Fruit fly (Drosophila melanogaster): Measurements from ENCODE around the gene CG10864.
A peak's percentile ranks its signal among the peaks of the same experiment; 100 is the strongest.

CG10864 gene

dm6 chr3R:18398954-18399697, 12.3 kb downstream of the CG10864 start, which contains the start of gene Vha100-2 (continued):
- TF ChIP-seq H15 (GFP tag; IDR thresholded peaks at IDR 0.05) (no peak), Dip2 (GFP tag; IDR thresholded peaks at IDR 0.05) (no peak), GATAe (GFP tag; conservative IDR thresholded peaks at IDR 0.05) (0 out of 2 replicates have a peak, but pooled peaks have one; percentile 18), Poxn (GFP tag; IDR thresholded peaks at IDR 0.05) (no peak), CG8765 (GFP tag; IDR thresholded peaks at IDR 0.05) (no peak), CG9727 (GFP tag; optimal IDR thresholded peaks at IDR 0.05) (peak; percentile 16), Camta (GFP tag; optimal IDR thresholded peaks at IDR 0.05) (no peak), zfh2 (GFP tag; optimal IDR thresholded peaks at IDR 0.05) (no peak), CG17912 (GFP tag; optimal IDR thresholded peaks at IDR 0.05) (no peak), emc (GFP tag; optimal IDR thresholded peaks at IDR 0.05) (no peak), CG6175 (GFP tag; IDR thresholded peaks at IDR 0.05) (peak; percentile 44; the same call in 1 of the 3 replicates), CG7271 (tag; optimal IDR thresholded peaks at IDR 0.05) (no peak), NFAT (GFP tag; IDR thresholded peaks at IDR 0.05) (peak; percentile 70), CG12155 (GFP tag; optimal IDR thresholded peaks at IDR 0.05) (peak; percentile 94), CG13296 (GFP tag; optimal IDR thresholded peaks at IDR 0.05) (peak; percentile 56), CG34422 (GFP tag; IDR thresholded peaks at IDR 0.05) (peak; percentile 42; the same call in 2 of the 3 replicates), Ada2b (GFP tag; IDR thresholded peaks at IDR 0.05) (no peak), Abd-B (GFP tag; optimal IDR thresholded peaks at IDR 0.05) (peak; percentile 16), Hr78 (GFP tag; optimal IDR thresholded peaks at IDR 0.05) (peak in 1 of 2 experiments; percentile 29), esg (GFP tag; conservative IDR thresholded peaks at IDR 0.05) (no peak), CG14965 (GFP tag; optimal IDR thresholded peaks at IDR 0.05; ENCODE audit: borderline replicate concordance) (no peak), bcd (GFP tag; optimal IDR thresholded peaks at IDR 0.05) (peak; percentile 30), CG12219 (GFP tag; optimal IDR thresholded peaks at IDR 0.05) (peak; percentile 1), zen (tag; optimal IDR thresholded peaks at IDR 0.05) (no peak), CG32772 (GFP tag; IDR thresholded peaks at IDR 0.05) (0 out of 2 replicates have a peak, but pooled peaks have one; percentile 14), wek (GFP tag; optimal IDR thresholded peaks at IDR 0.05) (peak; percentile 91), tio (GFP tag; optimal IDR thresholded peaks at IDR 0.05) (no peak), Chrac-16 (GFP tag; optimal IDR thresholded peaks at IDR 0.05) (no peak), ind (GFP tag; optimal IDR thresholded peaks at IDR 0.05) (peak; percentile 51), Hand (GFP tag; optimal IDR thresholded peaks at IDR 0.05) (peak; percentile 35), CG12104 (GFP tag; optimal IDR thresholded peaks at IDR 0.05) (no peak), CG17385 (GFP tag; optimal IDR thresholded peaks at IDR 0.05) (peak; percentile 20), CHES-1-like (GFP tag; optimal IDR thresholded peaks at IDR 0.05) (peak; percentile 28), Pdp1 (GFP tag; optimal IDR thresholded peaks at IDR 0.05) (no peak), ken (GFP tag; IDR thresholded peaks at IDR 0.05) (peak; percentile 48; the same call in 2 of the 3 replicates), Antp (GFP tag; optimal IDR thresholded peaks at IDR 0.05) (no peak), Optix (GFP tag; IDR thresholded peaks at IDR 0.05) (0 out of 3 replicates have a peak, but pooled peaks have one; percentile 5), grn (GFP tag; optimal IDR thresholded peaks at IDR 0.05) (peak; percentile 91), gsb-n (tag; optimal IDR thresholded peaks at IDR 0.05) (no peak), Xbp1 (GFP tag; optimal IDR thresholded peaks at IDR 0.05) (peak; percentile 7), Rx (GFP tag; IDR thresholded peaks at IDR 0.05) (no peak), CG34224 (GFP tag; IDR thresholded peaks at IDR 0.05; ENCODE audit: partially characterized antibody) (no peak), CG14014 (GFP tag; IDR thresholded peaks at IDR 0.05) (peak; percentile 59; the same call in 1 of the 2 replicates), CG1603 (tag; optimal IDR thresholded peaks at IDR 0.05) (peak; percentile 67), psq (GFP tag; optimal IDR thresholded peaks at IDR 0.05) (no peak), CG17829 (tag; optimal IDR thresholded peaks at IDR 0.05) (no peak), fd3F (GFP tag; optimal IDR thresholded peaks at IDR 0.05) (no peak), Dad (GFP tag; optimal IDR thresholded peaks at IDR 0.05) (no peak), Lim3 (GFP tag; IDR thresholded peaks at IDR 0.05) (no peak)

All from whole organism, embryonic.